Worm (Caenorhabditis elegans) whole organism, L3 larva: ENCODE measurements around the gene flap-1.

ENCODE experiments used
- R02D3.7 ChIP-seq: fragments of 150-350 bp; optimal IDR thresholded peaks from 2 replicates; lab custom pipeline; 2014; ENCODE audit warnings: missing biosample characterization, missing genetic modification characterization
- ZK546.5 ChIP-seq: sonication (generic microtip); optimal IDR thresholded peaks from 2 replicates; lab custom pipeline; 2017; ENCODE audit warnings: missing biosample characterization, missing genetic modification characterization
- aly-2 ChIP-seq: fragments of 150-350 bp; optimal IDR thresholded peaks from 2 replicates; lab custom pipeline; 2014; ENCODE audit warnings: missing biosample characterization, missing genetic modification characterization
- ama-1 ChIP-seq: fragments of 150-350 bp; optimal IDR thresholded peaks from 2 replicates; lab custom pipeline; 2018
- ceh-16 ChIP-seq: sonication (generic microtip); optimal IDR thresholded peaks from 2 replicates; lab custom pipeline; 2017; ENCODE audit warnings: missing biosample characterization, missing genetic modification characterization
- ceh-28 ChIP-seq: fragments of 150-350 bp; optimal IDR thresholded peaks from 2 replicates; lab custom pipeline; 2014; ENCODE audit warnings: missing biosample characterization, missing genetic modification reagents, missing genetic modification characterization
- ceh-82 ChIP-seq: fragments of 150-350 bp; optimal IDR thresholded peaks from 2 replicates; lab custom pipeline; 2014; ENCODE audit warnings: missing biosample characterization, missing genetic modification characterization
- ceh-9 ChIP-seq: sonication (generic microtip); optimal IDR thresholded peaks from 2 replicates; lab custom pipeline; 2018; ENCODE audit warnings: missing biosample characterization, missing genetic modification characterization
- daf-12 ChIP-seq: fragments of 150-350 bp; optimal IDR thresholded peaks from 2 replicates; lab custom pipeline; 2014; ENCODE audit warnings: missing biosample characterization, missing genetic modification reagents, missing genetic modification characterization
- egl-27 ChIP-seq: sonication (generic microtip); optimal IDR thresholded peaks from 4 replicates; lab custom pipeline; 2017; ENCODE audit warnings: missing biosample characterization, missing genetic modification reagents, missing genetic modification characterization
- egl-5 ChIP-seq: fragments of 150-350 bp; optimal IDR thresholded peaks from 2 replicates; lab custom pipeline; 2017; ENCODE audit warnings: missing biosample characterization, missing genetic modification reagents, missing genetic modification characterization, inconsistent platforms
- elt-1 ChIP-seq: fragments of 150-350 bp; optimal IDR thresholded peaks from 2 replicates; lab custom pipeline; 2014; ENCODE audit warnings: missing biosample characterization, missing genetic modification characterization
- elt-2 ChIP-seq: sonication (generic microtip); optimal IDR thresholded peaks from 2 replicates; lab custom pipeline; 2016; ENCODE audit warnings: missing genetic modification reagents, mild to moderate bottlenecking, missing genetic modification characterization, missing compliant biosample characterization
- elt-3 ChIP-seq, 3 experiments: fragments of 150-350 bp in 1 of 3; sonication (generic microtip) in 2 of 3; optimal IDR thresholded peaks; 2 replicates in 2 of 3; 4 replicates in 1 of 3; lab custom pipeline; 2014 to 2017; ENCODE audit warnings: missing biosample characterization in 3 of 3, missing genetic modification characterization in 3 of 3
- eor-1 ChIP-seq, 2 experiments: fragments of 150-350 bp; optimal IDR thresholded peaks; 2 replicates each; lab custom pipeline; 2014 to 2018; ENCODE audit warnings: missing biosample characterization in 2 of 2, missing genetic modification characterization in 2 of 2
- fkh-10 ChIP-seq: sonication (generic microtip); optimal IDR thresholded peaks from 2 replicates; lab custom pipeline; 2017; ENCODE audit warnings: missing biosample characterization, missing genetic modification reagents, missing genetic modification characterization
- fkh-2 ChIP-seq: fragments of 150-350 bp; optimal IDR thresholded peaks from 2 replicates; lab custom pipeline; 2014; ENCODE audit warnings: missing biosample characterization, missing genetic modification reagents, missing genetic modification characterization
- fos-1 ChIP-seq: fragments of 150-350 bp; optimal IDR thresholded peaks from 2 replicates; lab custom pipeline; 2014; ENCODE audit warnings: missing biosample characterization, missing genetic modification characterization
- hmg-11 ChIP-seq: sonication (generic microtip); optimal IDR thresholded peaks from 2 replicates; lab custom pipeline; 2016; ENCODE audit warnings: missing genetic modification characterization, missing compliant biosample characterization
- jun-1 ChIP-seq: fragments of 150-350 bp; optimal IDR thresholded peaks from 2 replicates; lab custom pipeline; 2014; ENCODE audit warnings: missing biosample characterization, missing genetic modification reagents, missing genetic modification characterization
- lin-15B ChIP-seq: fragments of 150-350 bp; optimal IDR thresholded peaks from 2 replicates; lab custom pipeline; 2014; ENCODE audit warnings: missing biosample characterization, missing genetic modification characterization
- lin-39 ChIP-seq: fragments of 150-350 bp; optimal IDR thresholded peaks from 2 replicates; lab custom pipeline; 2018; ENCODE audit warnings: missing biosample characterization, missing genetic modification reagents, missing genetic modification characterization
- lsy-12 ChIP-seq: sonication (generic microtip); optimal IDR thresholded peaks from 2 replicates; lab custom pipeline; 2016; ENCODE audit warnings: mild to moderate bottlenecking, missing genetic modification characterization, missing compliant biosample characterization
- mdl-1 ChIP-seq: fragments of 150-350 bp; optimal IDR thresholded peaks from 2 replicates; lab custom pipeline; 2014; ENCODE audit warnings: missing biosample characterization, missing genetic modification characterization
- mml-1 ChIP-seq: fragments of 150-350 bp; sonication (generic microtip); optimal IDR thresholded peaks from 3 replicates; lab custom pipeline; 2014; ENCODE audit warnings: missing biosample characterization, missing genetic modification characterization
- nfya-1 ChIP-seq: sonication (generic microtip); optimal IDR thresholded peaks from 2 replicates; lab custom pipeline; 2017; ENCODE audit warnings: missing genetic modification characterization, mild to moderate bottlenecking, missing compliant biosample characterization, antibody characterized with exemption, moderate library complexity; ENCODE audit not compliant: insufficient read depth
- nhr-11 ChIP-seq: fragments of 150-350 bp; optimal IDR thresholded peaks from 2 replicates; lab custom pipeline; 2014; ENCODE audit warnings: missing biosample characterization, missing genetic modification characterization
- nhr-12 ChIP-seq: fragments of 150-350 bp; optimal IDR thresholded peaks from 2 replicates; lab custom pipeline; 2014; ENCODE audit warnings: missing biosample characterization, missing genetic modification characterization
- nhr-23 ChIP-seq: fragments of 150-350 bp; optimal IDR thresholded peaks from 2 replicates; lab custom pipeline; 2014; ENCODE audit warnings: missing biosample characterization, missing genetic modification reagents, missing genetic modification characterization
- nhr-237 ChIP-seq: fragments of 150-350 bp; optimal IDR thresholded peaks from 2 replicates; lab custom pipeline; 2014; ENCODE audit warnings: missing biosample characterization, missing genetic modification characterization
- nhr-25 ChIP-seq: sonication (generic microtip); optimal IDR thresholded peaks from 2 replicates; lab custom pipeline; 2017; ENCODE audit warnings: missing biosample characterization, missing genetic modification characterization
- nhr-28 ChIP-seq: fragments of 150-350 bp; optimal IDR thresholded peaks from 2 replicates; lab custom pipeline; 2014; ENCODE audit warnings: missing biosample characterization, missing genetic modification characterization
- nhr-43 ChIP-seq: sonication (generic microtip); optimal IDR thresholded peaks from 2 replicates; lab custom pipeline; 2016; ENCODE audit warnings: mild to moderate bottlenecking, missing genetic modification characterization, missing compliant biosample characterization; ENCODE audit not compliant: poor library complexity, severe bottlenecking
- nhr-67 ChIP-seq: fragments of 150-350 bp; optimal IDR thresholded peaks from 2 replicates; lab custom pipeline; 2014; ENCODE audit warnings: missing biosample characterization, missing genetic modification characterization
- nhr-76 ChIP-seq: fragments of 150-350 bp; sonication (generic microtip); optimal IDR thresholded peaks from 5 replicates; lab custom pipeline; 2014; ENCODE audit warnings: missing biosample characterization, missing genetic modification characterization
- nhr-77 ChIP-seq: fragments of 150-350 bp; optimal IDR thresholded peaks from 2 replicates; lab custom pipeline; 2014; ENCODE audit warnings: missing biosample characterization, missing genetic modification characterization
- pha-4 ChIP-seq: fragments of 150-350 bp; optimal IDR thresholded peaks from 2 replicates; lab custom pipeline; 2014; ENCODE audit warnings: missing biosample characterization, missing genetic modification reagents, missing genetic modification characterization
- pqm-1 ChIP-seq: fragments of 150-350 bp; optimal IDR thresholded peaks from 2 replicates; lab custom pipeline; 2017; ENCODE audit warnings: missing biosample characterization, missing genetic modification characterization, inconsistent platforms
- sea-2 ChIP-seq: fragments of 150-350 bp; sonication (generic microtip); optimal IDR thresholded peaks from 4 replicates; lab custom pipeline; 2014; ENCODE audit warnings: missing biosample characterization, missing genetic modification reagents, missing genetic modification characterization
- skn-1 ChIP-seq: fragments of 150-350 bp; optimal IDR thresholded peaks from 2 replicates; lab custom pipeline; 2014; ENCODE audit warnings: missing biosample characterization, missing genetic modification characterization
- snpc-4 ChIP-seq: fragments of 150-350 bp; optimal IDR thresholded peaks from 2 replicates; lab custom pipeline; 2014; ENCODE audit warnings: missing biosample characterization, missing genetic modification characterization
- tbx-2 ChIP-seq: sonication (generic microtip); optimal IDR thresholded peaks from 2 replicates; lab custom pipeline; 2016; ENCODE audit warnings: mild to moderate bottlenecking, missing genetic modification characterization, missing compliant biosample characterization
- unc-39 ChIP-seq: sonication (generic microtip); optimal IDR thresholded peaks from 4 replicates; lab custom pipeline; 2017; ENCODE audit warnings: missing biosample characterization, missing genetic modification characterization
- unc-62 ChIP-seq: fragments of 150-350 bp; sonication (generic microtip); optimal IDR thresholded peaks from 4 replicates; lab custom pipeline; 2014; ENCODE audit warnings: missing biosample characterization, missing genetic modification reagents, missing genetic modification characterization
- zag-1 ChIP-seq: fragments of 150-350 bp; optimal IDR thresholded peaks from 2 replicates; lab custom pipeline; 2014; ENCODE audit warnings: missing biosample characterization, missing genetic modification characterization
- ztf-11 ChIP-seq: fragments of 150-350 bp; optimal IDR thresholded peaks from 2 replicates; lab custom pipeline; 2014; ENCODE audit warnings: missing biosample characterization, missing genetic modification characterization
- ztf-4 ChIP-seq: fragments of 150-350 bp; optimal IDR thresholded peaks from 2 replicates; lab custom pipeline; 2014; ENCODE audit warnings: missing biosample characterization, missing genetic modification characterization

The flap-1 gene

ce11 chrIII:6887574-6887973 lies 41.1 kb downstream of the flap-1 start:
- TF ChIP-seq nhr-237 (tag; lab: Kevin White, UChicago) (no peak), nhr-77 (no peak), skn-1 (tag; lab: Kevin White, UChicago) (no peak), nhr-76 (tag; lab: Kevin White, UChicago) (no peak), daf-12 (no peak), ceh-82 (no peak), mdl-1 (no peak), ceh-16 (tag; lab: Kevin White, UChicago) (no peak), ama-1 (lab: Kevin White, UChicago) (peak; percentile 18), egl-5 (tag; lab: Kevin White, UChicago) (no peak), lsy-12 (tag; lab: Kevin White, UChicago) (peak; percentile 67), nhr-23 (tag; lab: Kevin White, UChicago) (no peak), jun-1 (no peak), pha-4 (no peak), ceh-28 (tag; lab: Kevin White, UChicago) (no peak), nhr-12 (tag; lab: Kevin White, UChicago) (no peak), lin-39 (tag; lab: Kevin White, UChicago) (peak; percentile 53), pqm-1 (tag; lab: Kevin White, UChicago) (peak; percentile 33), zag-1 (tag; lab: Kevin White, UChicago) (no peak), nhr-25 (tag; lab: Kevin White, UChicago) (no peak), fkh-2 (tag; lab: Kevin White, UChicago) (no peak), aly-2 (no peak), elt-2 (tag; lab: Kevin White, UChicago) (peak; percentile 35), egl-27 (tag; lab: Kevin White, UChicago) (peak; percentile 32), fos-1 (tag; lab: Kevin White, UChicago) (no peak), ZK546.5 (tag; lab: Kevin White, UChicago) (no peak), fkh-10 (GFP tag; lab: Kevin White, UChicago) (no peak), sea-2 (GFP tag; lab: Kevin White, UChicago) (no peak), lin-15B (tag; lab: Kevin White, UChicago) (peak; percentile 32), nfya-1 (tag; lab: Kevin White, UChicago) (peak; percentile 67), ztf-11 (tag; lab: Kevin White, UChicago) (no peak), ceh-9 (tag; lab: Kevin White, UChicago) (no peak), nhr-43 (peak; percentile 25), elt-3 (tag; optimal IDR thresholded peaks at IDR 0.05; lab: Kevin White, UChicago) (peak in 1 of 3 experiments; percentile 59), unc-39 (tag; lab: Kevin White, UChicago) (no peak), unc-62 (no peak), R02D3.7 (peak; percentile 45), snpc-4 (tag; lab: Kevin White, UChicago) (no peak), nhr-28 (no peak), eor-1 (tag; optimal IDR thresholded peaks at IDR 0.05; lab: Kevin White, UChicago) (no peak), ztf-4 (tag; lab: Kevin White, UChicago) (no peak), hmg-11 (tag; lab: Kevin White, UChicago) (peak; percentile 89), elt-1 (tag; lab: Kevin White, UChicago) (no peak), nhr-11 (tag; lab: Kevin White, UChicago) (no peak), mml-1 (tag; lab: Kevin White, UChicago) (no peak), nhr-67 (tag; lab: Kevin White, UChicago) (no peak), tbx-2 (tag; lab: Kevin White, UChicago) (peak; percentile 28)
